Worm (Caenorhabditis elegans) whole organism, late embryonic: ENCODE results near the gene piga-1.

Experiments
- C38D4.7 ChIP-seq: fragments of 200-800 bp; sonication (Bioruptor generic); optimal IDR thresholded peaks from 2 replicates; lab custom pipeline; 2018; ENCODE audit warnings: mild to moderate bottlenecking, missing genetic modification characterization, moderate library complexity, missing compliant biosample characterization
- F13H6.1 ChIP-seq: sonication (generic microtip); optimal IDR thresholded peaks from 2 replicates; lab custom pipeline; 2016; ENCODE audit warnings: missing genetic modification characterization, missing compliant biosample characterization
- ceh-14 ChIP-seq: sonication (generic microtip); optimal IDR thresholded peaks from 2 replicates; lab custom pipeline; 2016; ENCODE audit warnings: missing genotype, missing genetic modification characterization, missing compliant biosample characterization
- ceh-34 ChIP-seq: sonication (generic microtip); optimal IDR thresholded peaks from 2 replicates; lab custom pipeline; 2016; ENCODE audit warnings: mild to moderate bottlenecking, missing genetic modification characterization, missing compliant biosample characterization
- fkh-6 ChIP-seq: sonication (generic microtip); optimal IDR thresholded peaks from 2 replicates; lab custom pipeline; 2016; ENCODE audit warnings: missing genetic modification characterization, missing compliant biosample characterization
- nhr-11 ChIP-seq: fragments of 150-350 bp; optimal IDR thresholded peaks from 2 replicates; lab custom pipeline; 2014; ENCODE audit warnings: missing biosample characterization, missing genetic modification characterization
- pha-4 ChIP-seq: fragments of 150-350 bp; optimal IDR thresholded peaks from 2 replicates; lab custom pipeline; 2018; ENCODE audit warnings: missing biosample characterization, missing genetic modification reagents, missing genetic modification characterization
- pqm-1 ChIP-seq: sonication (generic microtip); optimal IDR thresholded peaks from 2 replicates; lab custom pipeline; 2016; ENCODE audit warnings: missing genetic modification characterization, missing compliant biosample characterization
- ref-2 ChIP-seq: sonication (generic microtip); optimal IDR thresholded peaks from 2 replicates; lab custom pipeline; 2016; ENCODE audit warnings: missing genetic modification characterization, missing compliant biosample characterization
- tbx-2 ChIP-seq: sonication (generic microtip); optimal IDR thresholded peaks from 2 replicates; lab custom pipeline; 2016; ENCODE audit warnings: missing genetic modification characterization, missing compliant biosample characterization
- ttx-3 ChIP-seq: sonication (generic microtip); optimal IDR thresholded peaks from 2 replicates; lab custom pipeline; 2016; ENCODE audit warnings: missing genetic modification reagents, missing genetic modification characterization, missing compliant biosample characterization

DNA sequence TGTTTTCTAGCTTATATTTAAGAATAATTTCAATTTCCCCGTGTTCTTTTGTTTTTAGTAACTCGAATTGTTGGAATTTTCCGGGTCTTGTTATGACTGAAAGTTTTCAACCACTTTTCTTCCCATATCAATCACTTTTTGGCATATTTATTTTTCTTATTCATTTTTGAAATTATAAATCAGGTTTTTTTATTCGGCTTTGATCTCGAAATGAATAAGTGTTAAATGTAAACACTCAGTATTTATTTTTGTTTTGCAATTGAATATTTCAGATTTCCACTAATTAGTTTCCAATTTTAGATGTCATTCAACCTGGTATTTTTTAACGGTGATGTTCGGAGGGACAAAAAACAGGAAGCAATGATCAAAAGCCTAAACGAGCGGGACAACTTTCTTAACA, 3.0 kb upstream of the piga-1 start, which contains the start of gene etc-1:
- TF ChIP-seq tbx-2 (tag; lab: Kevin White, UChicago) (no peak), pqm-1 (tag; lab: Kevin White, UChicago) (no peak), nhr-11 (tag; lab: Kevin White, UChicago) (no peak), ref-2 (tag; lab: Kevin White, UChicago) (no peak), pha-4 (tag; lab: Kevin White, UChicago) (no peak), ceh-14 (tag; lab: Kevin White, UChicago) (no peak), fkh-6 (tag; lab: Kevin White, UChicago) (no peak), ttx-3 (tag; lab: Kevin White, UChicago) (no peak), C38D4.7 (GFP tag; lab: Kevin White, UChicago) (no peak), ceh-34 (tag; lab: Kevin White, UChicago) (no peak), F13H6.1 (no peak)
